Fruit fly (Drosophila melanogaster) whole organism, embryonic: ENCODE data around the gene CG3764.

Experiments used
- CG12104 ChIP-seq: fragments of 200-800 bp; sonication (Bioruptor generic); optimal IDR thresholded peaks from 3 replicates; lab custom pipeline; 2016; ENCODE audit warnings: missing biosample characterization, missing genetic modification characterization
- CG12236 ChIP-seq: fragments of 200-800 bp; sonication (Bioruptor generic); optimal IDR thresholded peaks from 2 replicates; lab custom pipeline; 2016; ENCODE audit warnings: missing biosample characterization, missing genetic modification characterization
- CG17385 ChIP-seq: fragments of 200-800 bp; sonication (Bioruptor generic); optimal IDR thresholded peaks from 3 replicates; lab custom pipeline; 2018; ENCODE audit warnings: missing biosample characterization, mild to moderate bottlenecking, missing genetic modification characterization
- CG6689 ChIP-seq: fragments of 200-800 bp; sonication (Bioruptor generic); IDR thresholded peaks from 2 replicates; pipeline ENCODE4 v1.3.6; 2022; ENCODE audit warnings: missing biosample characterization, missing genetic modification characterization
- CHES-1-like ChIP-seq: fragments of 200-800 bp; sonication (Bioruptor generic); optimal IDR thresholded peaks from 2 replicates; lab custom pipeline; 2016; ENCODE audit warnings: missing biosample characterization, missing genetic modification characterization
- Eip74EF ChIP-seq, 2 experiments: fragments of 200-800 bp in 1 of 2; fragments of >200 bp in 1 of 2; sonication (Bioruptor generic) in 1 of 2; optimal IDR thresholded peaks; 2 replicates each; lab custom pipeline; 2017 to 2019; ENCODE audit warnings: missing biosample characterization in 2 of 2, missing genetic modification characterization in 2 of 2, mild to moderate bottlenecking in 1 of 2, moderate library complexity in 1 of 2
- sug ChIP-seq: fragments of 200-800 bp; optimal IDR thresholded peaks from 2 replicates; lab custom pipeline; 2019; ENCODE audit warnings: missing biosample characterization, mild to moderate bottlenecking, missing genetic modification characterization, moderate library complexity

dm6 chr3L:17042297-17042921, 30.0 kb upstream of the CG3764 start, which contains the start of the genes scaf6 and Papst2:
- peak; percentile 10 for TF ChIP-seq CG12104 (GFP tag; lab: Kevin White, UChicago)
- peak; percentile 12 for TF ChIP-seq sug
- TF ChIP-seq Eip74EF (GFP tag; optimal IDR thresholded peaks at IDR 0.05; lab: Kevin White, UChicago), result no peak
- TF ChIP-seq CHES-1-like (GFP tag; lab: Kevin White, UChicago), result peak; percentile 70
- TF ChIP-seq CG6689 (GFP tag; lab: Robert Waterston, UW), result no peak
- TF ChIP-seq CG17385 (GFP tag; lab: Kevin White, UChicago), result peak; percentile 97
- TF ChIP-seq CG12236 (GFP tag; lab: Kevin White, UChicago), result no peak
